5 fruit fly cellular contexts compared by ENCODE assay signal in genomic region chr3L:9349314-9349733, dm6.
TF ChIP-seq lines count a peak whose summit lies in the region.

Gene PGRP-LF, plus strand, starts transcription at chr3L:9349609.

- TF ChIP-seq CTCF in whole organism, embryonic (GFP tag; optimal IDR thresholded peaks at IDR 0.05; lab: Kevin White, UChicago): no peak

TF ChIP-seq in whole organism, adult, 20 proteins besides CTCF, POLR2A, EP300 and RAD21 (continues in another document):
- TF ChIP-seq CG7045 (GFP tag; optimal IDR thresholded peaks at IDR 0.05; lab: Kevin White, UChicago) (no peak), CG5204 (GFP tag; optimal IDR thresholded peaks at IDR 0.05; lab: Kevin White, UChicago) (peak; percentile 38), toe (GFP tag; optimal IDR thresholded peaks at IDR 0.05; lab: Kevin White, UChicago) (peak; percentile 50), CG33017 (tag; optimal IDR thresholded peaks at IDR 0.05; lab: Kevin White, UChicago) (peak; percentile 74), CG1620 (GFP tag; optimal IDR thresholded peaks at IDR 0.05; lab: Kevin White, UChicago) (no peak), tj (GFP tag; optimal IDR thresholded peaks at IDR 0.05; lab: Kevin White, UChicago) (no peak), Crg-1 (GFP tag; optimal IDR thresholded peaks at IDR 0.05; lab: Kevin White, UChicago) (no peak), CG11617 (GFP tag; optimal IDR thresholded peaks at IDR 0.05; lab: Kevin White, UChicago) (peak; percentile 7), ovo (GFP tag; optimal IDR thresholded peaks at IDR 0.05; lab: Kevin White, UChicago) (no peak), bab1 (GFP tag; optimal IDR thresholded peaks at IDR 0.05; lab: Kevin White, UChicago) (peak; percentile 24), cic (GFP tag; optimal IDR thresholded peaks at IDR 0.05; lab: Kevin White, UChicago) (peak; percentile 92), CG14711 (tag; optimal IDR thresholded peaks at IDR 0.05; lab: Kevin White, UChicago) (no peak), CG7101 (tag; optimal IDR thresholded peaks at IDR 0.05; lab: Kevin White, UChicago) (peak; percentile 54), CG12768 (GFP tag; optimal IDR thresholded peaks at IDR 0.05; lab: Kevin White, UChicago) (peak; percentile 85), pad (GFP tag; optimal IDR thresholded peaks at IDR 0.05; lab: Kevin White, UChicago) (no peak), Mnt (GFP tag; optimal IDR thresholded peaks at IDR 0.05; lab: Kevin White, UChicago) (peak; percentile 60), Hr96 (GFP tag; optimal IDR thresholded peaks at IDR 0.05; lab: Kevin White, UChicago) (peak; percentile 36), Clk (GFP tag; optimal IDR thresholded peaks at IDR 0.05; lab: Kevin White, UChicago) (peak; percentile 5)

TF ChIP-seq in whole organism, embryonic, 481 proteins besides CTCF, POLR2A, EP300 and RAD21 (continues in another document):
- TF ChIP-seq Asciz (GFP tag; optimal IDR thresholded peaks at IDR 0.05; lab: Kevin White, UChicago): no peak
- TF ChIP-seq ac (GFP tag; optimal IDR thresholded peaks at IDR 0.05; lab: Kevin White, UChicago): no peak
- no peak for TF ChIP-seq az2 (GFP tag; optimal IDR thresholded peaks at IDR 0.05; lab: Kevin White, UChicago)
- no peak for TF ChIP-seq CG8290 (GFP tag; optimal IDR thresholded peaks at IDR 0.05; lab: Kevin White, UChicago)
- TF ChIP-seq CG8290 (tag; optimal IDR thresholded peaks at IDR 0.05; lab: Kevin White, UChicago): peak in 1 of 2 experiments; percentile 46
- peak; percentile 82 for TF ChIP-seq CG13624 (GFP tag; optimal IDR thresholded peaks at IDR 0.05; lab: Kevin White, UChicago)
- TF ChIP-seq HLH3B (GFP tag; IDR thresholded peaks at IDR 0.05; lab: Robert Waterston, UW): no peak
- TF ChIP-seq CG16815 (GFP tag; optimal IDR thresholded peaks at IDR 0.05; lab: Kevin White, UChicago): no peak
- TF ChIP-seq CG12769 (tag; optimal IDR thresholded peaks at IDR 0.05; lab: Kevin White, UChicago): peak; percentile 70
- no peak for TF ChIP-seq CG33213 (GFP tag; optimal IDR thresholded peaks at IDR 0.05; lab: Kevin White, UChicago)
- TF ChIP-seq lbe (GFP tag; optimal IDR thresholded peaks at IDR 0.05; lab: Kevin White, UChicago): peak; percentile 54
- TF ChIP-seq sqz (GFP tag; optimal IDR thresholded peaks at IDR 0.05; lab: Kevin White, UChicago): no peak
- TF ChIP-seq tna (GFP tag; IDR thresholded peaks at IDR 0.05; lab: Robert Waterston, UW; ENCODE audit: partially characterized antibody): no peak
- no peak for TF ChIP-seq CG17361 (GFP tag; IDR thresholded peaks at IDR 0.05; lab: Robert Waterston, UW)
- TF ChIP-seq seq (GFP tag; IDR thresholded peaks at IDR 0.05; lab: Robert Waterston, UW): no peak
- no peak for TF ChIP-seq CG9215 (GFP tag; IDR thresholded peaks at IDR 0.05; lab: Robert Waterston, UW)
- TF ChIP-seq Atf6 (GFP tag; IDR thresholded peaks at IDR 0.05; lab: Robert Waterston, UW): no peak; the same call in 1 of the 2 replicates
- TF ChIP-seq sd (tag; optimal IDR thresholded peaks at IDR 0.05; lab: Kevin White, UChicago): no peak
- TF ChIP-seq CG4820 (GFP tag; optimal IDR thresholded peaks at IDR 0.05; lab: Kevin White, UChicago): no peak

TF ChIP-seq in whole organism, prepupa, 60 proteins besides CTCF, POLR2A, EP300 and RAD21 (continues in another document):
- TF ChIP-seq topi (GFP tag; optimal IDR thresholded peaks at IDR 0.05; lab: Kevin White, UChicago): peak; percentile 22
- no peak for TF ChIP-seq Ets96B (tag; optimal IDR thresholded peaks at IDR 0.05; lab: Kevin White, UChicago)
- TF ChIP-seq Ets21C (GFP tag; optimal IDR thresholded peaks at IDR 0.05; lab: Kevin White, UChicago): no peak
- TF ChIP-seq fd85E (GFP tag; optimal IDR thresholded peaks at IDR 0.05; lab: Kevin White, UChicago): no peak
- no peak for TF ChIP-seq CG7368 (GFP tag; optimal IDR thresholded peaks at IDR 0.05; lab: Kevin White, UChicago)
- no peak for TF ChIP-seq dsx (GFP tag; optimal IDR thresholded peaks at IDR 0.05; lab: Kevin White, UChicago; ENCODE audit: poor library complexity, severe bottlenecking)
- no peak for TF ChIP-seq CG6854 (GFP tag; optimal IDR thresholded peaks at IDR 0.05; lab: Kevin White, UChicago)
- peak; percentile 20 for TF ChIP-seq Met (GFP tag; optimal IDR thresholded peaks at IDR 0.05; lab: Kevin White, UChicago)
- TF ChIP-seq net (GFP tag; optimal IDR thresholded peaks at IDR 0.05; lab: Kevin White, UChicago): no peak
- TF ChIP-seq vri (GFP tag; optimal IDR thresholded peaks at IDR 0.05; lab: Kevin White, UChicago): peak; percentile 32
- peak; percentile 58 for TF ChIP-seq Eip93F (GFP tag; optimal IDR thresholded peaks at IDR 0.05; lab: Kevin White, UChicago)
- TF ChIP-seq Eip78C (GFP tag; lab: Kevin White, UChicago): peak; percentile 77
- TF ChIP-seq Hr4 (GFP tag; optimal IDR thresholded peaks at IDR 0.05; lab: Kevin White, UChicago): peak; percentile 37
- TF ChIP-seq fkh (GFP tag; optimal IDR thresholded peaks at IDR 0.05; lab: Kevin White, UChicago): peak; percentile 80
- peak; percentile 38 for TF ChIP-seq OdsH (GFP tag; optimal IDR thresholded peaks at IDR 0.05; lab: Kevin White, UChicago)
- TF ChIP-seq CG1621 (tag; optimal IDR thresholded peaks at IDR 0.05; lab: Kevin White, UChicago): peak; percentile 46
- peak; percentile 7 for TF ChIP-seq Eip75B (GFP tag; optimal IDR thresholded peaks at IDR 0.05; lab: Kevin White, UChicago)
- peak; percentile 9 for TF ChIP-seq CG31627 (GFP tag; optimal IDR thresholded peaks at IDR 0.05; lab: Kevin White, UChicago)
- no peak for TF ChIP-seq CG3032 (tag; optimal IDR thresholded peaks at IDR 0.05; lab: Kevin White, UChicago)
- no peak for TF ChIP-seq eg (GFP tag; IDR thresholded peaks at IDR 0.05; lab: Robert Waterston, UW)

TF ChIP-seq in whole organism, pupa, 21 proteins besides CTCF, POLR2A, EP300 and RAD21:
- TF ChIP-seq CG10348 (GFP tag; IDR thresholded peaks at IDR 0.05; lab: Robert Waterston, UW) (no peak), CG12605 (GFP tag; IDR thresholded peaks at IDR 0.05; lab: Robert Waterston, UW) (peak; percentile 16; the same call in 1 of the 2 replicates), fd96Ca (GFP tag; IDR thresholded peaks at IDR 0.05; lab: Robert Waterston, UW) (peak; percentile 43; the same call in 1 of the 3 replicates), D1 (tag; optimal IDR thresholded peaks at IDR 0.05; lab: Kevin White, UChicago) (no peak), CG17806 (tag; optimal IDR thresholded peaks at IDR 0.05; lab: Kevin White, UChicago) (no peak), Snoo (tag; optimal IDR thresholded peaks at IDR 0.05; lab: Kevin White, UChicago) (peak; percentile 10), EcR (GFP tag; optimal IDR thresholded peaks at IDR 0.05; lab: Kevin White, UChicago) (no peak), Pif1B (GFP tag; optimal IDR thresholded peaks at IDR 0.05; lab: Kevin White, UChicago) (peak; percentile 7), Ets98B (GFP tag; IDR thresholded peaks at IDR 0.05; lab: Robert Waterston, UW) (no peak), CG4496 (GFP tag; IDR thresholded peaks at IDR 0.05; lab: Robert Waterston, UW) (0 out of 3 replicates have a peak, but pooled peaks have one; percentile 8), CG32121 (GFP tag; IDR thresholded peaks at IDR 0.05; lab: Robert Waterston, UW) (0 out of 2 replicates have a peak, but pooled peaks have one; percentile 16), CG8301 (tag; optimal IDR thresholded peaks at IDR 0.05; lab: Kevin White, UChicago) (no peak)

TF ChIP-seq in whole organism, wandering third instar larva, 38 proteins besides CTCF, POLR2A, EP300 and RAD21:
- no peak for TF ChIP-seq Rel (GFP tag; optimal IDR thresholded peaks at IDR 0.05; lab: Kevin White, UChicago)
- peak; percentile 100 for TF ChIP-seq Rel (tag; optimal IDR thresholded peaks at IDR 0.05; lab: Kevin White, UChicago)
- peak; percentile 57 for TF ChIP-seq brk (GFP tag; optimal IDR thresholded peaks at IDR 0.05; lab: Kevin White, UChicago)
- TF ChIP-seq sv (GFP tag; optimal IDR thresholded peaks at IDR 0.05; lab: Kevin White, UChicago): peak; percentile 17
- peak; percentile 52 for TF ChIP-seq h (GFP tag; optimal IDR thresholded peaks at IDR 0.05; lab: Kevin White, UChicago)
- peak in 1 of 2 experiments; percentile 7 for TF ChIP-seq foxo (GFP tag; optimal IDR thresholded peaks at IDR 0.05; lab: Kevin White, UChicago)
- TF ChIP-seq CrebA (GFP tag; optimal IDR thresholded peaks at IDR 0.05; lab: Kevin White, UChicago; ENCODE audit: borderline replicate concordance): peak; percentile 78
- TF ChIP-seq Hnf4 (GFP tag; optimal IDR thresholded peaks at IDR 0.05; lab: Kevin White, UChicago): peak; percentile 19
- TF ChIP-seq Jra (GFP tag; optimal IDR thresholded peaks at IDR 0.05; lab: Kevin White, UChicago): peak; percentile 44
- peak; percentile 36 for TF ChIP-seq Hr83 (GFP tag; optimal IDR thresholded peaks at IDR 0.05; lab: Kevin White, UChicago; ENCODE audit: poor library complexity, severe bottlenecking)
- peak; percentile 13 for TF ChIP-seq sage (GFP tag; optimal IDR thresholded peaks at IDR 0.05; lab: Kevin White, UChicago)
- TF ChIP-seq Sp1 (GFP tag; optimal IDR thresholded peaks at IDR 0.05; lab: Kevin White, UChicago): peak; percentile 36
- TF ChIP-seq Abd-B (GFP tag; optimal IDR thresholded peaks at IDR 0.05; lab: Kevin White, UChicago): no peak
- TF ChIP-seq OdsH (GFP tag; optimal IDR thresholded peaks at IDR 0.05; lab: Kevin White, UChicago): peak; percentile 41
- no peak for TF ChIP-seq Dif (GFP tag; optimal IDR thresholded peaks at IDR 0.05; lab: Kevin White, UChicago; ENCODE audit: partially characterized antibody)
- TF ChIP-seq br (GFP tag; optimal IDR thresholded peaks at IDR 0.05; lab: Kevin White, UChicago): peak; percentile 19
- no peak for TF ChIP-seq CG32264 (GFP tag; optimal IDR thresholded peaks at IDR 0.05; lab: Kevin White, UChicago)
- no peak for TF ChIP-seq rgr (GFP tag; optimal IDR thresholded peaks at IDR 0.05; lab: Kevin White, UChicago)
